Worm (Caenorhabditis elegans): Measurements from ENCODE around the gene glit-1.

glit-1 gene

DNA sequence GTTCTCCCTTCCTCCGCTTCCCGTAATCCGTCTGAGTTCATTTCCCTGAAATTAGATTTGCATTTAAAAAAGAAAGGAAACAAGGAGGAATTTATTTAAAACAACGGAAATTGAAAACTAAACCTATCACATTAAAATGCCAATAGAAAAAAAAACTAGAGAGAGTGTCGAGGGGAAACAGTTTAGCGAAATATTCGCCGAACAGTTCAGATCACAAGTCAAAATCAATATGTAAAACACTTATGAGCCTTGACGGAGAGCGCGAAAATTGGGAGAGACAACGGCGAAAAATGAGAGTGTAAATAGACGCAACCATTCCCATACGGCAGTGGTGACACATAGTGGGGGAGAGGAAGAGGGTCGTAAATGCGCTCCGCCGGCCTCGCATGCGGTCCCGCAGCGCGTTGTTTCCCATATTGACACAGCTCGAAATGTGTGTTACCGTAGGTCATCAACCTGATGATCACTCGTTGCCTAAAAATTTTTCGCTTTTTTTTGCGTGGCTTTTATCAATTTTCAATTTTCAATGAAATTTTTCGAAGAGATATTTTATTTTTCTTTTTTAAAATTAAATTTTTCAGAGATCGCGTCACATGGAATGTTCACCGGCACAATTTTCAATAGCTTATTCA is at the start of gene glit-1, which contains the start of gene dnj-14 (continued):
- TF ChIP-seq daf-8 (GFP tag; IDR thresholded peaks at IDR 0.05) = no peak
- TF ChIP-seq set-16 (GFP tag; IDR thresholded peaks at IDR 0.05) = peak; percentile 57; the same call in 1 of the 2 replicates
- TF ChIP-seq dmd-9 (GFP tag; IDR thresholded peaks at IDR 0.05) = peak; percentile 57; the same call in 1 of the 2 replicates
- peak; percentile 80 for TF ChIP-seq saeg-2 (GFP tag; IDR thresholded peaks at IDR 0.05)
- peak; percentile 66; the same call in 1 of the 2 replicates for TF ChIP-seq egl-43 (GFP tag; IDR thresholded peaks at IDR 0.05)
- peak; percentile 71 for TF ChIP-seq pha-4 (GFP tag; IDR thresholded peaks at IDR 0.05)
- TF ChIP-seq pha-4 (tag; optimal IDR thresholded peaks at IDR 0.05) = no peak
- TF ChIP-seq dmd-8 (GFP tag; IDR thresholded peaks at IDR 0.05) = no peak
- peak; percentile 15 for TF ChIP-seq zfp-2 (tag; optimal IDR thresholded peaks at IDR 0.05)
- TF ChIP-seq mdt-29 (GFP tag; IDR thresholded peaks at IDR 0.05) = peak; percentile 47; the same call in 1 of the 2 replicates
- no peak for TF ChIP-seq mxl-2 (GFP tag; conservative IDR thresholded peaks at IDR 0.05)
- peak; percentile 62 for TF ChIP-seq lin-1 (GFP tag; IDR thresholded peaks at IDR 0.05)
- TF ChIP-seq nhr-28 (tag; optimal IDR thresholded peaks at IDR 0.05) = peak; percentile 83
- TF ChIP-seq ztf-11 (tag; optimal IDR thresholded peaks at IDR 0.05) = no peak
- peak; percentile 72 for TF ChIP-seq madf-9 (GFP tag; conservative IDR thresholded peaks at IDR 0.05)
- TF ChIP-seq madf-5 (GFP tag; IDR thresholded peaks at IDR 0.05) = 0 out of 4 replicates have a peak, but pooled peaks of 1 of the 2 experiments have one; percentile 40
- peak; percentile 90 for TF ChIP-seq mes-2 (tag; optimal IDR thresholded peaks at IDR 0.05; ENCODE audit: poor library complexity, severe bottlenecking)
- peak; percentile 95 for TF ChIP-seq nhr-77 (tag; optimal IDR thresholded peaks at IDR 0.05)
- TF ChIP-seq dve-1 (tag; optimal IDR thresholded peaks at IDR 0.05; ENCODE audit: insufficient read depth) = peak; percentile 92
- peak; percentile 85 for TF ChIP-seq nhr-42 (GFP tag; IDR thresholded peaks at IDR 0.05)
- TF ChIP-seq hmg-1.1 (GFP tag; IDR thresholded peaks at IDR 0.05) = peak; percentile 88
- peak; percentile 33 to 46 for TF ChIP-seq daf-16 (GFP tag; optimal IDR thresholded peaks at IDR 0.05)
- peak; percentile 96 for TF ChIP-seq daf-16 (tag; optimal IDR thresholded peaks at IDR 0.05)
- peak; percentile 57; the same call in 1 of the 2 replicates for TF ChIP-seq vab-7 (GFP tag; IDR thresholded peaks at IDR 0.05)
- TF ChIP-seq aly-2 (tag; optimal IDR thresholded peaks at IDR 0.05) = no peak
- TF ChIP-seq F37D6.2 (tag; optimal IDR thresholded peaks at IDR 0.05) = peak; percentile 57

DNA sequence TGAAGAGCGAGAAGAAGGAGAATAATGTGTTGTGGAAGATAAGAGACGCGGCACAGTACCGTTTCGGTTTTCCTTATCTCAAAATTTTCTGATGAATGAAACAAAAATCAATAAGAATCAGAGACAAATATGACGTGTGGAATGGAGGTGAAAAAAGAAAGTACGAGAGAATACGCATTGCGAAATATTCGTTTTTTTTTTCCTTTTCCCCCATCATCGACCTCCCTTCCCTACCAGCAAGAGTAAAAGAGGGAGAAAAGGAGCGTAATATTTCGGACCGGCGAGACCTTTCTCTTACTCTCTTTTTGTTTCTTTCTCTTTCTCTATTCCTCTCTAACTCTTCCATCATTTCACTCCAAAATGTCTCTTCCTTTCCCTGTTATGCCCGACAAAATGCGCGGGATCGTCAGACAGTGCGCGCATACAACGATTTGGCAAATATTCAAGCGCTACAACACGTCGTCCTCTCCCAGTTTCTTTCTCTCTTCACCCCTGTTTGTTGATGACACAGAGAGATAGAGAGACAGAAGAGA is 49.7 kb upstream of the glit-1 start:
- TF ChIP-seq pha-4 (GFP tag; IDR thresholded peaks at IDR 0.05) (no peak), pha-4 (tag; optimal IDR thresholded peaks at IDR 0.05) (peak; percentile 87), lsy-2 (tag; optimal IDR thresholded peaks at IDR 0.05) (peak; percentile 13 to 51), unc-62 (GFP tag; optimal IDR thresholded peaks at IDR 0.05 in 1 of 2) (peak in 1 of 2 experiments; percentile 81), unc-62 (tag; optimal IDR thresholded peaks at IDR 0.05) (no peak), mep-1 (tag; optimal IDR thresholded peaks at IDR 0.05) (peak; percentile 65), attf-4 (tag; optimal IDR thresholded peaks at IDR 0.05) (no peak), unc-39 (tag; optimal IDR thresholded peaks at IDR 0.05) (no peak), ceh-28 (tag; optimal IDR thresholded peaks at IDR 0.05) (peak; percentile 46), nhr-77 (tag; optimal IDR thresholded peaks at IDR 0.05) (peak; percentile 49), zip-2 (tag; optimal IDR thresholded peaks at IDR 0.05) (no peak), aha-1 (tag) (peak; percentile 91), nhr-11 (tag; optimal IDR thresholded peaks at IDR 0.05) (no peak), hlh-11 (tag; optimal IDR thresholded peaks at IDR 0.05) (peak; percentile 70), nhr-48 (tag; optimal IDR thresholded peaks at IDR 0.05) (peak; percentile 40), daf-16 (GFP tag; optimal IDR thresholded peaks at IDR 0.05) (no peak), daf-16 (tag; optimal IDR thresholded peaks at IDR 0.05) (peak; percentile 60), pqm-1 (tag; optimal IDR thresholded peaks at IDR 0.05) (peak; percentile 93), dve-1 (tag; optimal IDR thresholded peaks at IDR 0.05; ENCODE audit: insufficient read depth) (peak; percentile 69), mdl-1 (tag; optimal IDR thresholded peaks at IDR 0.05) (no peak), mes-2 (tag; optimal IDR thresholded peaks at IDR 0.05; ENCODE audit: poor library complexity, severe bottlenecking) (peak; percentile 24), nhr-25 (tag; optimal IDR thresholded peaks at IDR 0.05; ENCODE audit: borderline replicate concordance, insufficient read depth) (peak; percentile 62), dmd-6 (GFP tag; IDR thresholded peaks at IDR 0.05) (peak; percentile 76), nhr-28 (tag; optimal IDR thresholded peaks at IDR 0.05) (peak; percentile 90), nhr-6 (tag; optimal IDR thresholded peaks at IDR 0.05) (peak; percentile 77), mxl-3 (GFP tag; optimal IDR thresholded peaks at IDR 0.05) (peak; percentile 29), duxl-1 (tag; optimal IDR thresholded peaks at IDR 0.05; ENCODE audit: poor library complexity) (peak; percentile 11), php-3 (GFP tag; IDR thresholded peaks at IDR 0.05) (no peak), nhr-10 (tag; optimal IDR thresholded peaks at IDR 0.05) (peak; percentile 21), rbr-2 (tag; optimal IDR thresholded peaks at IDR 0.05) (peak; percentile 26), hmg-1.1 (GFP tag; IDR thresholded peaks at IDR 0.05) (peak; percentile 53; the same call in 1 of the 2 replicates)

Measured in whole organism, L4 larva.